Worm (Caenorhabditis elegans) whole organism, L3 larva: ENCODE measurements around the gene R11D1.4.

ENCODE experiments used
- daf-12 ChIP-seq: fragments of 150-350 bp; optimal IDR thresholded peaks from 2 replicates; lab custom pipeline; 2014; ENCODE audit warnings: missing biosample characterization, missing genetic modification reagents, missing genetic modification characterization
- elt-2 ChIP-seq: sonication (generic microtip); optimal IDR thresholded peaks from 2 replicates; lab custom pipeline; 2016; ENCODE audit warnings: missing genetic modification reagents, mild to moderate bottlenecking, missing genetic modification characterization, missing compliant biosample characterization
- fkh-10 ChIP-seq: sonication (generic microtip); optimal IDR thresholded peaks from 2 replicates; lab custom pipeline; 2017; ENCODE audit warnings: missing biosample characterization, missing genetic modification reagents, missing genetic modification characterization
- lin-39 ChIP-seq: fragments of 150-350 bp; optimal IDR thresholded peaks from 2 replicates; lab custom pipeline; 2018; ENCODE audit warnings: missing biosample characterization, missing genetic modification reagents, missing genetic modification characterization
- nhr-77 ChIP-seq: fragments of 150-350 bp; optimal IDR thresholded peaks from 2 replicates; lab custom pipeline; 2014; ENCODE audit warnings: missing biosample characterization, missing genetic modification characterization
- skn-1 ChIP-seq: fragments of 150-350 bp; optimal IDR thresholded peaks from 2 replicates; lab custom pipeline; 2014; ENCODE audit warnings: missing biosample characterization, missing genetic modification characterization

DNA sequence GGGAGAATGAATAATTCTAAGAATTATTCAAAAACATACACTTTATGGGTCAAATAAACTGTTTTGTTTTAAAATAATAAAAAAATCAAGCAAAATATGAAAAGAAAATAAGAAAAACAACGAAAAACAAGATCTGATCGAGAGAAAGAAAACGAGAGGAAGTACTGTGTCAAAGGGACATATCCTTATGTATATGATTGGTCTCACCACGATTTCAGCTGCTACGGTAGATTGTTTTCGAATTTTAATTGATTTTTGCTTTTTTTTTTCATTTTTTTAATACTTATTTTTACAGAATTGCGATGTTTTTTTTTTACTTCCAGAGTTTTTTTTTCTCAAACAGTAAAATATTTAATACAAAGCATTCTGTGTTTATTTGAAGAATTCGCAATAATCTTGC lies 17.2 kb downstream of the R11D1.4 start:
- TF ChIP-seq nhr-77 (tag; lab: Kevin White, UChicago) (no peak), elt-2 (no peak), daf-12 (tag; lab: Kevin White, UChicago) (no peak), lin-39 (tag; lab: Kevin White, UChicago) (no peak), fkh-10 (GFP tag; lab: Kevin White, UChicago) (no peak), skn-1 (tag; lab: Kevin White, UChicago) (no peak)
